Worm (Caenorhabditis elegans): Measurements from ENCODE around the gene clec-213.
A peak's percentile ranks its signal among the peaks of the same experiment; 100 is the strongest.

- no peak for TF ChIP-seq nhr-76 (tag; optimal IDR thresholded peaks at IDR 0.05)
- TF ChIP-seq aly-2 (tag; optimal IDR thresholded peaks at IDR 0.05) = no peak
- no peak for TF ChIP-seq ztf-11 (tag; optimal IDR thresholded peaks at IDR 0.05)
- no peak for TF ChIP-seq nhr-28 (tag; optimal IDR thresholded peaks at IDR 0.05)
- peak; percentile 56 for TF ChIP-seq blmp-1 (tag; optimal IDR thresholded peaks at IDR 0.05)
- no peak for TF ChIP-seq egl-27 (tag; optimal IDR thresholded peaks at IDR 0.05)
- TF ChIP-seq nhr-237 (tag; optimal IDR thresholded peaks at IDR 0.05) = no peak
- TF ChIP-seq lsy-2 (tag; optimal IDR thresholded peaks at IDR 0.05) = peak; percentile 71 to 74
- peak; percentile 22 for TF ChIP-seq pag-3 (tag; optimal IDR thresholded peaks at IDR 0.05; ENCODE audit: borderline replicate concordance, insufficient read depth)
- TF ChIP-seq ama-1 (optimal IDR thresholded peaks at IDR 0.05) = no peak
These were observed 17.3 kb upstream of the clec-213 start, which contains the start of the genes F19F10.11 and C50E3.5 for ce11 chrV:7587637-7588036.

Measured in whole organism, L1 larva.